Worm (Caenorhabditis elegans): ENCODE measurements around the gene srd-21.

DNA sequence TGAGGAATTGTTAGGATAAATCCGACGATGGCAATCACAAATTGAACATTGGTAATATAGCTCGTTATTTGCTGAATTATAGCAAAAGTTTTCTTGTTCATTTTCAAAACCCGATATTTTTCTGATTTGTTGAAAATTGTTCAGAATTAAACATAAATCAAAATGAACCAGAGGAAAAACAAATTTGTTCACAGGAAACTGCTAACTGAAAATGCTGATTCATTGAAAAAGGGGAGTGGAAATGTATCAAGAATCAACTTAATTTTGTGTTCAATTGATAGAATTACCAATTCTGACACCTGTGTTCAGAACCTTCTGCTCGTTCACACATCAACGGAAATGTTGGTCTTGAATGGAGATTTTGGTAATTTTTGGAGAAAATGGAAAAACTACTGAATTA lies 13.9 kb downstream of the srd-21 start, which contains the start of gene srw-77:
- TF ChIP-seq snpc-4 (tag; optimal IDR thresholded peaks at IDR 0.05) (no peak), ces-1 (GFP tag; optimal IDR thresholded peaks at IDR 0.05) (no peak), lin-15B (tag; optimal IDR thresholded peaks at IDR 0.05) (no peak), swsn-7 (tag; optimal IDR thresholded peaks at IDR 0.05) (no peak), blmp-1 (tag; optimal IDR thresholded peaks at IDR 0.05) (no peak), nhr-77 (tag; optimal IDR thresholded peaks at IDR 0.05) (no peak), fkh-10 (GFP tag; optimal IDR thresholded peaks at IDR 0.05) (no peak), tbx-2 (tag; optimal IDR thresholded peaks at IDR 0.05) (no peak), mep-1 (tag; optimal IDR thresholded peaks at IDR 0.05) (no peak)

All from whole organism, L1 larva.